Worm (Caenorhabditis elegans): Measurements from ENCODE around the gene lgc-43.

Gene lgc-43

DNA sequence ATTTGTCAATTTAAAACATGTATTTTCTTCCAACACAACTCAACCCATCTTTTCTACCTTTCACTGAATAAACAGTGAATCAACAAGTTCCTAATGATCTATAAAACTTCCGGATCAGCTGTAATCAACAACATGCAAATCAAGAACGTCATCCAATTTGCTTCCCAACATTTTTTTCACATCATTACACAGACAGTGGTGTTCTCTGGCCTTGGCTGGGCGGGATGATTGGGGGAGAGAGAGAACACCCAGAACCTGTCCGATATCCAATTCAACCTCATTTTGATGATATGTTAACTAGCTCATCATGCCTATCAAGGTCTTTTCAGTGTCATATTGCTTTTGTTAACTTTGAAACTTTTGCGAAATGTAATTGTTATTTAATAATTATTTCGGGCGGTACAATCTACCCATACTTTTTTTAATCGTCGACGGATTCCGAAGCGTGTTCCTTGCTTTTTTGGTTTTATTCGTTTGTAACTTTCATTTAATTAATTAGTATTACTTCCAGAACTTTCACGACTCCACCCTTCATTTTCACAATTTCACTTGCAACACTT is 36.5 kb downstream of the lgc-43 start, which contains the start of gene ptr-14:
ptr-14 (plus strand) TSS at position 510 of the 560 bp plus-strand sequence.
- TF ChIP-seq tbx-2 (tag; optimal IDR thresholded peaks at IDR 0.05) (no peak), ama-1 (optimal IDR thresholded peaks at IDR 0.05) (peak; percentile 11), nhr-23 (tag; optimal IDR thresholded peaks at IDR 0.05) (peak; percentile 22), nhr-25 (tag; optimal IDR thresholded peaks at IDR 0.05) (peak; percentile 66), R02D3.7 (tag; optimal IDR thresholded peaks at IDR 0.05) (no peak), elt-3 (tag; optimal IDR thresholded peaks at IDR 0.05) (no peak), ZK546.5 (tag; optimal IDR thresholded peaks at IDR 0.05) (no peak), nhr-43 (tag; optimal IDR thresholded peaks at IDR 0.05; ENCODE audit: poor library complexity, severe bottlenecking) (peak; percentile 53), nhr-76 (tag; optimal IDR thresholded peaks at IDR 0.05) (no peak), egl-5 (tag; optimal IDR thresholded peaks at IDR 0.05) (no peak), skn-1 (tag; optimal IDR thresholded peaks at IDR 0.05) (no peak), elt-2 (tag; optimal IDR thresholded peaks at IDR 0.05) (no peak), nfya-1 (tag; optimal IDR thresholded peaks at IDR 0.05; ENCODE audit: insufficient read depth) (no peak), elt-1 (tag; optimal IDR thresholded peaks at IDR 0.05) (no peak), pha-4 (tag; optimal IDR thresholded peaks at IDR 0.05) (no peak), jun-1 (tag; optimal IDR thresholded peaks at IDR 0.05) (no peak), nhr-67 (tag; optimal IDR thresholded peaks at IDR 0.05) (no peak), nhr-28 (tag; optimal IDR thresholded peaks at IDR 0.05) (no peak), nhr-77 (tag; optimal IDR thresholded peaks at IDR 0.05) (no peak), zag-1 (tag; optimal IDR thresholded peaks at IDR 0.05) (no peak), mml-1 (tag; optimal IDR thresholded peaks at IDR 0.05) (no peak), ztf-4 (tag; optimal IDR thresholded peaks at IDR 0.05) (no peak), egl-27 (tag; optimal IDR thresholded peaks at IDR 0.05) (no peak)

DNA sequence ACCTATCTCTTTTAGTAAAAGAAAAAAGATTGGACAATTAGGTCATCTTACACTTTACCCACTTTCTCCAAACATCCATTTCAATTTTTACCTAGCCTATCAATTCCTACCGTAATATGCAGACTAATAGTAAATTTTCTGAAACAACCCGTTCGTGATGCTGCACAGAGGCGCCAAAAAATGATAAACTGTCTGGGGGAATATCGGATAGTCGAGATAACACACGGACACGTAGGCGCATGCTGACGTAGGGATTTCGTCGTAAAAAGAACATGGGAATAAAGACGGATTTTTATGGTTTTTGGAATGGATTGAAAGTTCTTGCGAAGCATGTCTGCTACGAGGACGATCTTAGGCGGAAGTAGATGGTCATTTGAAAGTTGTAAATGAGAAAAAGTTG is 37.9 kb downstream of the lgc-43 start:
- no peak for TF ChIP-seq ceh-16 (tag; optimal IDR thresholded peaks at IDR 0.05)
- TF ChIP-seq ZK546.5 (tag; optimal IDR thresholded peaks at IDR 0.05) = no peak
- TF ChIP-seq R02D3.7 (tag; optimal IDR thresholded peaks at IDR 0.05) = no peak
- no peak for TF ChIP-seq tbx-2 (tag; optimal IDR thresholded peaks at IDR 0.05)
- no peak for TF ChIP-seq unc-39 (tag; optimal IDR thresholded peaks at IDR 0.05)
- TF ChIP-seq aly-2 (tag; optimal IDR thresholded peaks at IDR 0.05) = no peak
- no peak for TF ChIP-seq snpc-4 (tag; optimal IDR thresholded peaks at IDR 0.05)
- no peak for TF ChIP-seq sea-2 (GFP tag; optimal IDR thresholded peaks at IDR 0.05)
- no peak for TF ChIP-seq lin-39 (tag; optimal IDR thresholded peaks at IDR 0.05)
- no peak for TF ChIP-seq lsy-12 (tag; optimal IDR thresholded peaks at IDR 0.05)
- no peak for TF ChIP-seq fkh-10 (GFP tag; optimal IDR thresholded peaks at IDR 0.05)
- no peak for TF ChIP-seq ceh-82 (tag; optimal IDR thresholded peaks at IDR 0.05)

ce11 chrIV:10617099-10617498 is 38.6 kb downstream of the lgc-43 start:
- TF ChIP-seq nhr-43 (tag; optimal IDR thresholded peaks at IDR 0.05; ENCODE audit: poor library complexity, severe bottlenecking) (peak; percentile 21), lsy-12 (tag; optimal IDR thresholded peaks at IDR 0.05) (no peak), tbx-2 (tag; optimal IDR thresholded peaks at IDR 0.05) (no peak), ceh-16 (tag; optimal IDR thresholded peaks at IDR 0.05) (no peak), egl-5 (tag; optimal IDR thresholded peaks at IDR 0.05) (no peak), fos-1 (tag; optimal IDR thresholded peaks at IDR 0.05) (no peak), ceh-9 (tag; optimal IDR thresholded peaks at IDR 0.05) (no peak), unc-62 (GFP tag; optimal IDR thresholded peaks at IDR 0.05) (no peak), nhr-25 (tag; optimal IDR thresholded peaks at IDR 0.05) (peak; percentile 92), elt-1 (tag; optimal IDR thresholded peaks at IDR 0.05) (no peak), jun-1 (tag; optimal IDR thresholded peaks at IDR 0.05) (no peak), nfya-1 (tag; optimal IDR thresholded peaks at IDR 0.05; ENCODE audit: insufficient read depth) (no peak), lin-15B (tag; optimal IDR thresholded peaks at IDR 0.05) (no peak), ceh-28 (tag; optimal IDR thresholded peaks at IDR 0.05) (no peak), nhr-23 (tag; optimal IDR thresholded peaks at IDR 0.05) (peak; percentile 26)

ce11 chrIV:10620811-10621210 is 42.3 kb downstream of the lgc-43 start, which contains the start of gene R09H10.7:
TSS of gene R09H10.7 (plus strand) at chrIV:10621111.
- TF ChIP-seq egl-5 (tag; optimal IDR thresholded peaks at IDR 0.05) (no peak), aly-2 (tag; optimal IDR thresholded peaks at IDR 0.05) (no peak), unc-39 (tag; optimal IDR thresholded peaks at IDR 0.05) (no peak), nhr-12 (tag; optimal IDR thresholded peaks at IDR 0.05) (no peak), elt-3 (tag; optimal IDR thresholded peaks at IDR 0.05) (no peak), ZK546.5 (tag; optimal IDR thresholded peaks at IDR 0.05) (no peak), fos-1 (tag; optimal IDR thresholded peaks at IDR 0.05) (no peak), lin-39 (tag; optimal IDR thresholded peaks at IDR 0.05) (no peak), fkh-2 (tag; optimal IDR thresholded peaks at IDR 0.05) (no peak), jun-1 (tag; optimal IDR thresholded peaks at IDR 0.05) (no peak), egl-27 (tag; optimal IDR thresholded peaks at IDR 0.05) (no peak), fkh-10 (GFP tag; optimal IDR thresholded peaks at IDR 0.05) (no peak), ceh-9 (tag; optimal IDR thresholded peaks at IDR 0.05) (no peak), lsy-12 (tag; optimal IDR thresholded peaks at IDR 0.05) (no peak), nhr-76 (tag; optimal IDR thresholded peaks at IDR 0.05) (no peak), pqm-1 (tag; optimal IDR thresholded peaks at IDR 0.05) (no peak), nhr-25 (tag; optimal IDR thresholded peaks at IDR 0.05) (no peak), nhr-28 (tag; optimal IDR thresholded peaks at IDR 0.05) (no peak)
